Worm (Caenorhabditis elegans) whole organism, L2 larva: ENCODE measurements around the gene C30B5.6.
A peak's percentile ranks its signal among the peaks of the same experiment; 100 is the strongest.

Experiments
- C34F6.9 ChIP-seq: fragments of 150-350 bp; optimal IDR thresholded peaks from 2 replicates; lab custom pipeline; 2014; ENCODE audit warnings: missing biosample characterization, missing genetic modification characterization
- F13H6.1 ChIP-seq: sonication (generic microtip); optimal IDR thresholded peaks from 2 replicates; lab custom pipeline; 2016; ENCODE audit warnings: missing genetic modification characterization, missing compliant biosample characterization
- R02D3.7 ChIP-seq: fragments of 150-350 bp; optimal IDR thresholded peaks from 2 replicates; lab custom pipeline; 2014; ENCODE audit warnings: missing biosample characterization, missing genetic modification characterization
- Y55F3AM.14 ChIP-seq: fragments of 200-800 bp; sonication (Bioruptor generic); optimal IDR thresholded peaks from 2 replicates; lab custom pipeline; 2018; ENCODE audit warnings: mild to moderate bottlenecking, missing genetic modification characterization, missing compliant biosample characterization
- ZK546.5 ChIP-seq: sonication (generic microtip); optimal IDR thresholded peaks from 2 replicates; lab custom pipeline; 2017; ENCODE audit warnings: missing biosample characterization, missing genetic modification characterization
- aly-2 ChIP-seq: fragments of 150-350 bp; optimal IDR thresholded peaks from 2 replicates; lab custom pipeline; 2014; ENCODE audit warnings: missing biosample characterization, missing genetic modification characterization
- ama-1 ChIP-seq: fragments of 150-350 bp; optimal IDR thresholded peaks from 2 replicates; lab custom pipeline; 2018; ENCODE audit warnings: inconsistent platforms
- ceh-16 ChIP-seq: fragments of 150-350 bp; optimal IDR thresholded peaks from 2 replicates; lab custom pipeline; 2014; ENCODE audit warnings: missing biosample characterization, missing genetic modification characterization
- crh-2 ChIP-seq: sonication (generic microtip); optimal IDR thresholded peaks from 2 replicates; lab custom pipeline; 2017; ENCODE audit warnings: missing biosample characterization, missing genetic modification characterization
- dmd-4 ChIP-seq: sonication (generic microtip); optimal IDR thresholded peaks from 2 replicates; lab custom pipeline; 2017; ENCODE audit warnings: missing biosample characterization, missing genetic modification characterization
- egl-27 ChIP-seq: sonication (generic microtip); optimal IDR thresholded peaks from 3 replicates; lab custom pipeline; 2017; ENCODE audit warnings: missing biosample characterization, missing genetic modification reagents, missing genetic modification characterization
- elt-1 ChIP-seq: fragments of 150-350 bp; optimal IDR thresholded peaks from 2 replicates; lab custom pipeline; 2014; ENCODE audit warnings: missing biosample characterization, missing genetic modification characterization
- elt-3 ChIP-seq: sonication (generic microtip); optimal IDR thresholded peaks from 2 replicates; lab custom pipeline; 2017; ENCODE audit warnings: missing biosample characterization, missing genetic modification characterization
- fos-1 ChIP-seq: fragments of 150-350 bp; optimal IDR thresholded peaks from 2 replicates; lab custom pipeline; 2014; ENCODE audit warnings: missing biosample characterization, missing genetic modification characterization
- gmeb-1 ChIP-seq: fragments of 150-350 bp; optimal IDR thresholded peaks from 2 replicates; lab custom pipeline; 2014; ENCODE audit warnings: missing biosample characterization, missing genetic modification characterization
- lin-11 ChIP-seq: fragments of 150-350 bp; sonication (generic microtip); optimal IDR thresholded peaks from 2 replicates; lab custom pipeline; 2014; ENCODE audit warnings: missing biosample characterization, missing genetic modification characterization, inconsistent platforms, mixed read lengths
- lin-39 ChIP-seq: fragments of 150-350 bp; optimal IDR thresholded peaks from 2 replicates; lab custom pipeline; 2014; ENCODE audit warnings: missing biosample characterization, missing genetic modification reagents, missing genetic modification characterization
- lsy-2 ChIP-seq, 2 experiments: fragments of 150-350 bp in 1 of 2; sonication (generic microtip) in 1 of 2; optimal IDR thresholded peaks; 2 replicates each; lab custom pipeline; 2014 to 2017; ENCODE audit warnings: missing biosample characterization in 2 of 2, missing genetic modification characterization in 2 of 2
- mbf-1 ChIP-seq: sonication (generic microtip); optimal IDR thresholded peaks from 2 replicates; lab custom pipeline; 2017; ENCODE audit warnings: missing biosample characterization, missing genetic modification characterization
- mdl-1 ChIP-seq, 2 experiments: fragments of 150-350 bp in 1 of 2; sonication (generic microtip) in 1 of 2; optimal IDR thresholded peaks; 2 replicates each; lab custom pipeline; 2017; ENCODE audit warnings: missing biosample characterization in 2 of 2, missing genetic modification characterization in 2 of 2
- nhr-10 ChIP-seq: sonication (generic microtip); optimal IDR thresholded peaks from 2 replicates; lab custom pipeline; 2017; ENCODE audit warnings: missing biosample characterization, missing genetic modification characterization
- nhr-11 ChIP-seq: fragments of 150-350 bp; optimal IDR thresholded peaks from 2 replicates; lab custom pipeline; 2014; ENCODE audit warnings: missing biosample characterization, missing genetic modification characterization
- nhr-12 ChIP-seq: fragments of 150-350 bp; optimal IDR thresholded peaks from 2 replicates; lab custom pipeline; 2014; ENCODE audit warnings: missing biosample characterization, missing genetic modification characterization
- nhr-129 ChIP-seq: fragments of 150-350 bp; optimal IDR thresholded peaks from 2 replicates; lab custom pipeline; 2014; ENCODE audit warnings: missing biosample characterization, missing genetic modification characterization
- nhr-21 ChIP-seq: fragments of 150-350 bp; optimal IDR thresholded peaks from 2 replicates; lab custom pipeline; 2014; ENCODE audit warnings: missing biosample characterization, missing genetic modification characterization
- nhr-23 ChIP-seq: fragments of 150-350 bp; optimal IDR thresholded peaks from 2 replicates; lab custom pipeline; 2014; ENCODE audit warnings: missing biosample characterization, missing genetic modification reagents, missing genetic modification characterization
- nhr-237 ChIP-seq: fragments of 150-350 bp; optimal IDR thresholded peaks from 2 replicates; lab custom pipeline; 2014; ENCODE audit warnings: missing biosample characterization, missing genetic modification characterization
- nhr-25 ChIP-seq: fragments of 150-350 bp; sonication (generic microtip); optimal IDR thresholded peaks from 3 replicates; lab custom pipeline; 2014; ENCODE audit warnings: missing biosample characterization, missing genetic modification characterization
- nhr-6 ChIP-seq: fragments of 150-350 bp; optimal IDR thresholded peaks from 2 replicates; lab custom pipeline; 2014; ENCODE audit warnings: missing biosample characterization, missing genetic modification characterization
- nhr-77 ChIP-seq: fragments of 150-350 bp; optimal IDR thresholded peaks from 2 replicates; lab custom pipeline; 2014; ENCODE audit warnings: missing biosample characterization, missing genetic modification characterization
- skn-1 ChIP-seq: sonication (generic microtip); optimal IDR thresholded peaks from 2 replicates; lab custom pipeline; 2017; ENCODE audit warnings: missing biosample characterization, missing genetic modification characterization
- sma-9 ChIP-seq, 2 experiments: fragments of 150-350 bp in 1 of 2; sonication (generic microtip) in 1 of 2; optimal IDR thresholded peaks; 2 replicates each; lab custom pipeline; 2014 to 2016; ENCODE audit warnings: missing genetic modification characterization in 2 of 2, mild to moderate bottlenecking in 1 of 2, missing biosample characterization in 1 of 2, missing compliant biosample characterization in 1 of 2, missing genetic modification reagents in 1 of 2, moderate library complexity in 1 of 2
- unc-39 ChIP-seq: fragments of 150-350 bp; optimal IDR thresholded peaks from 2 replicates; lab custom pipeline; 2014; ENCODE audit warnings: missing biosample characterization, missing genetic modification characterization
- unc-55 ChIP-seq: fragments of 150-350 bp; sonication (generic microtip); optimal IDR thresholded peaks from 3 replicates; lab custom pipeline; 2014; ENCODE audit warnings: missing biosample characterization, missing genetic modification reagents, missing genetic modification characterization
- unc-62 ChIP-seq: fragments of 150-350 bp; optimal IDR thresholded peaks from 2 replicates; lab custom pipeline; 2014; ENCODE audit warnings: missing biosample characterization, missing genetic modification reagents, missing genetic modification characterization
- zag-1 ChIP-seq: fragments of 150-350 bp; optimal IDR thresholded peaks from 2 replicates; lab custom pipeline; 2014; ENCODE audit warnings: missing biosample characterization, missing genetic modification characterization
- ztf-11 ChIP-seq: sonication (generic microtip); optimal IDR thresholded peaks from 2 replicates; lab custom pipeline; 2017; ENCODE audit warnings: missing biosample characterization, missing genetic modification characterization
- ztf-4 ChIP-seq: fragments of 150-350 bp; optimal IDR thresholded peaks from 2 replicates; lab custom pipeline; 2014; ENCODE audit warnings: missing biosample characterization, missing genetic modification characterization

The C30B5.6 gene

ce11 chrII:6191293-6191692 lies 31.2 kb downstream of the C30B5.6 start, which contains the start of gene fkh-8:
TSS of gene fkh-8 (minus strand) at chrII:6191393.
- TF ChIP-seq lin-39 (tag; lab: Kevin White, UChicago), result no peak
- TF ChIP-seq C34F6.9 (tag; lab: Kevin White, UChicago), result no peak
- no peak for TF ChIP-seq R02D3.7 (tag; lab: Kevin White, UChicago)
- no peak for TF ChIP-seq Y55F3AM.14
- no peak for TF ChIP-seq sma-9 (GFP tag; optimal IDR thresholded peaks at IDR 0.05; lab: Kevin White, UChicago)
- TF ChIP-seq sma-9 (tag; optimal IDR thresholded peaks at IDR 0.05; lab: Kevin White, UChicago), result no peak
- TF ChIP-seq nhr-21, result no peak
- TF ChIP-seq nhr-10 (tag; lab: Kevin White, UChicago), result no peak
- no peak for TF ChIP-seq lsy-2 (tag; optimal IDR thresholded peaks at IDR 0.05; lab: Kevin White, UChicago)
- no peak for TF ChIP-seq zag-1
- TF ChIP-seq elt-1 (tag; lab: Kevin White, UChicago), result no peak
- TF ChIP-seq elt-3 (tag; lab: Kevin White, UChicago), result no peak
- no peak for TF ChIP-seq nhr-23 (tag; lab: Kevin White, UChicago)
- no peak for TF ChIP-seq mbf-1 (tag; lab: Kevin White, UChicago)
- TF ChIP-seq nhr-11 (tag; lab: Kevin White, UChicago), result no peak

- no peak for TF ChIP-seq unc-39 (tag; lab: Kevin White, UChicago)
Measured at ce11 chrII:6190770-6191169, 31.7 kb downstream of the C30B5.6 start.

ce11 chrII:6181337-6181736 lies 41.1 kb downstream of the C30B5.6 start:
- no peak for TF ChIP-seq ZK546.5 (tag; lab: Kevin White, UChicago)
- peak; percentile 26 for TF ChIP-seq C34F6.9 (tag; lab: Kevin White, UChicago)
- TF ChIP-seq lsy-2 (tag; optimal IDR thresholded peaks at IDR 0.05; lab: Kevin White, UChicago), result peak in 1 of 2 experiments; percentile 22
- TF ChIP-seq lin-11, result no peak
- TF ChIP-seq sma-9 (GFP tag; optimal IDR thresholded peaks at IDR 0.05; lab: Kevin White, UChicago), result peak; percentile 34
- TF ChIP-seq sma-9 (tag; optimal IDR thresholded peaks at IDR 0.05; lab: Kevin White, UChicago), result no peak
- peak; percentile 38 for TF ChIP-seq nhr-129 (tag; lab: Kevin White, UChicago)
- TF ChIP-seq F13H6.1 (tag; lab: Kevin White, UChicago), result peak; percentile 37
- no peak for TF ChIP-seq egl-27 (tag; lab: Kevin White, UChicago)
- no peak for TF ChIP-seq nhr-237 (tag; lab: Kevin White, UChicago)

- TF ChIP-seq ceh-16 (tag; lab: Kevin White, UChicago), result no peak
- no peak for TF ChIP-seq fos-1
- TF ChIP-seq ztf-4, result no peak
- no peak for TF ChIP-seq sma-9 (GFP tag; optimal IDR thresholded peaks at IDR 0.05; lab: Kevin White, UChicago)
- no peak for TF ChIP-seq sma-9 (tag; optimal IDR thresholded peaks at IDR 0.05; lab: Kevin White, UChicago)
- no peak for TF ChIP-seq skn-1 (tag; lab: Kevin White, UChicago)
- TF ChIP-seq ztf-11, result no peak
- no peak for TF ChIP-seq nhr-12
- TF ChIP-seq C34F6.9 (tag; lab: Kevin White, UChicago), result no peak
- no peak for TF ChIP-seq egl-27 (tag; lab: Kevin White, UChicago)
- TF ChIP-seq gmeb-1 (tag; lab: Kevin White, UChicago), result no peak
- TF ChIP-seq Y55F3AM.14, result no peak
- no peak for TF ChIP-seq nhr-77
- TF ChIP-seq nhr-25 (tag; lab: Kevin White, UChicago), result no peak
- no peak for TF ChIP-seq unc-39 (tag; lab: Kevin White, UChicago)
- no peak for TF ChIP-seq lin-11
- TF ChIP-seq dmd-4 (tag; lab: Kevin White, UChicago), result no peak
- no peak for TF ChIP-seq mdl-1 (tag; optimal IDR thresholded peaks at IDR 0.05; lab: Kevin White, UChicago)
- no peak for TF ChIP-seq F13H6.1 (tag; lab: Kevin White, UChicago)
- no peak for TF ChIP-seq aly-2 (tag; lab: Kevin White, UChicago)
- TF ChIP-seq, all 48 proteins: peak for 0
Measured at ce11 chrII:6180552-6180951, 41.9 kb downstream of the C30B5.6 start.

- TF ChIP-seq nhr-23 (tag; lab: Kevin White, UChicago) (no peak), dmd-4 (tag; lab: Kevin White, UChicago) (no peak), crh-2 (tag; lab: Kevin White, UChicago) (no peak), F13H6.1 (tag; lab: Kevin White, UChicago) (no peak), sma-9 (GFP tag; optimal IDR thresholded peaks at IDR 0.05; lab: Kevin White, UChicago) (no peak), sma-9 (tag; optimal IDR thresholded peaks at IDR 0.05; lab: Kevin White, UChicago) (no peak), nhr-237 (tag; lab: Kevin White, UChicago) (no peak), nhr-77 (no peak), nhr-129 (tag; lab: Kevin White, UChicago) (no peak), nhr-6 (no peak), unc-55 (GFP tag; lab: Kevin White, UChicago) (no peak), C34F6.9 (tag; lab: Kevin White, UChicago) (no peak), nhr-12 (no peak), elt-3 (tag; lab: Kevin White, UChicago) (no peak), lin-39 (tag; lab: Kevin White, UChicago) (no peak), ama-1 (no peak), unc-62 (GFP tag; lab: Kevin White, UChicago) (no peak), zag-1 (no peak), gmeb-1 (tag; lab: Kevin White, UChicago) (no peak), nhr-21 (no peak)
Measured at ce11 chrII:6179531-6179930, 42.9 kb downstream of the C30B5.6 start, which contains the start of gene F40H3.1. TSS of gene F40H3.1 (plus strand) at chrII:6179831.
